Fruit fly (Drosophila melanogaster) whole organism, embryonic: ENCODE results near the gene Oscillin.
A peak's percentile ranks its signal among the peaks of the same experiment; 100 is the strongest.

Experiments
- Aef1 ChIP-seq: fragments of 200-800 bp; sonication (Bioruptor generic); IDR thresholded peaks from 3 replicates; pipeline ENCODE4 v1.3.6; 2022; ENCODE audit warnings: missing biosample characterization, missing genetic modification characterization
- CG10147 ChIP-seq: fragments of 200-800 bp; sonication (Bioruptor generic); optimal IDR thresholded peaks from 2 replicates; lab custom pipeline; 2019; ENCODE audit warnings: missing biosample characterization, mild to moderate bottlenecking, missing genetic modification characterization, moderate library complexity
- CG34376 ChIP-seq: fragments of 200-800 bp; sonication (Bioruptor generic); optimal IDR thresholded peaks from 2 replicates; lab custom pipeline; 2018; ENCODE audit warnings: missing biosample characterization, mild to moderate bottlenecking, missing genetic modification characterization
- CHES-1-like ChIP-seq: fragments of 200-800 bp; sonication (Bioruptor generic); optimal IDR thresholded peaks from 2 replicates; lab custom pipeline; 2016; ENCODE audit warnings: missing biosample characterization, missing genetic modification characterization
- HLH54F ChIP-seq: fragments of 200-800 bp; sonication (Bioruptor generic); optimal IDR thresholded peaks from 3 replicates; lab custom pipeline; 2016; ENCODE audit warnings: missing biosample characterization, missing genetic modification characterization
- Hmr ChIP-seq: fragments of 200-800 bp; sonication (Bioruptor generic); optimal IDR thresholded peaks from 3 replicates; lab custom pipeline; 2017; ENCODE audit warnings: mild to moderate bottlenecking, missing biosample characterization, missing genetic modification reagents, missing genetic modification characterization
- MBD-R2 ChIP-seq: fragments of 200-800 bp; sonication (Bioruptor generic); IDR thresholded peaks from 2 replicates; pipeline ENCODE4 v1.3.6; 2022; ENCODE audit warnings: missing biosample characterization, missing genetic modification characterization
- cas ChIP-seq: fragments of 200-800 bp; sonication (Bioruptor generic); IDR thresholded peaks from 2 replicates; pipeline ENCODE4 v1.3.6; 2022; ENCODE audit warnings: missing biosample characterization, missing genetic modification characterization
- ken ChIP-seq: fragments of 200-800 bp; sonication (Bioruptor generic); IDR thresholded peaks from 3 replicates; pipeline ENCODE4 v1.3.6; 2022; ENCODE audit warnings: missing biosample characterization, missing genetic modification characterization
- klu ChIP-seq: fragments of 200-800 bp; sonication (Bioruptor generic); IDR thresholded peaks from 2 replicates; pipeline ENCODE4 v1.3.6; 2022; ENCODE audit warnings: missing biosample characterization, missing genetic modification characterization
- lola ChIP-seq, 3 experiments: fragments of >200 bp in 2 of 3; fragments of 200-800 bp in 1 of 3; sonication (Bioruptor generic) in 1 of 3; optimal IDR thresholded peaks; 2 replicates each; lab custom pipeline; 2017 to 2019; ENCODE audit warnings: missing biosample characterization in 3 of 3, missing genetic modification characterization in 3 of 3, mild to moderate bottlenecking in 1 of 3, moderate library complexity in 1 of 3

DNA sequence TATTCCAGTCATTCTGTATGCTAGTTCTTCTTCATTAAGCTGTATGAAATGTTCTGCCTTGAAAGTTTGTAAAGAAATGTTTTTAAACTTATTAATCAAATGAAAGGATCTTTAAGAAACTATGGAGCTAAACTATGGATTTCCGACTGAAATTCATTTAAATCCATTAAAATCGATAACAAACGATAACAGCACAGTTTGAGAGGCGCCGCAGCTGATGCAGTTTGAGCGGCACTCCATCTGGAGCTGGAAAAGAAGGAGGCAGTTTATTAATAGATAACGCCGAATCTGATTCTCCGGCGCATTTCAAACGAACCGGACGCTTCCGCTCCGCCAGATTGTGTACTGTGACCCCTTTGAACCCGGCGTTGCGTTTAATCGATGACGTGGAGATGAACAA lies 19.0 kb upstream of the Oscillin start, which contains the start of gene CG31915:
- TF ChIP-seq HLH54F (GFP tag; lab: Kevin White, UChicago) = no peak
- no peak for TF ChIP-seq CG34376 (GFP tag; lab: Kevin White, UChicago)
- TF ChIP-seq ken (GFP tag; lab: Robert Waterston, UW) = no peak
- TF ChIP-seq Hmr (GFP tag; lab: Kevin White, UChicago) = no peak
- TF ChIP-seq cas = no peak
- TF ChIP-seq MBD-R2 (GFP tag; lab: Robert Waterston, UW) = peak; percentile 82
- no peak for TF ChIP-seq lola (GFP tag; optimal IDR thresholded peaks at IDR 0.05; lab: Kevin White, UChicago)
- TF ChIP-seq Aef1 = no peak
- TF ChIP-seq klu (GFP tag; lab: Robert Waterston, UW) = no peak
- TF ChIP-seq CG10147 (GFP tag; lab: Kevin White, UChicago) = no peak
- TF ChIP-seq CHES-1-like (GFP tag; lab: Kevin White, UChicago) = no peak
